Fruit fly (Drosophila melanogaster) whole organism, embryonic: Measurements from ENCODE around the gene Syx13.
A peak's percentile ranks its signal among the peaks of the same experiment; 100 is the strongest.

Experiments
- CG11247 ChIP-seq: fragments of 200-800 bp; sonication (Bioruptor generic); IDR thresholded peaks from 2 replicates; pipeline ENCODE4 v1.3.6; 2022; ENCODE audit warnings: missing biosample characterization, missing genetic modification characterization
- CG11695 ChIP-seq: fragments of 200-800 bp; sonication (Bioruptor generic); IDR thresholded peaks from 3 replicates; pipeline ENCODE4 v1.3.6; 2022; ENCODE audit warnings: missing biosample characterization, missing genetic modification characterization
- CG12744 ChIP-seq: fragments of 200-800 bp; sonication (Bioruptor generic); optimal IDR thresholded peaks from 2 replicates; lab custom pipeline; 2016; ENCODE audit warnings: missing biosample characterization, missing genetic modification characterization
- CG13775 ChIP-seq: fragments of 200-800 bp; sonication (Bioruptor generic); optimal IDR thresholded peaks from 3 replicates; lab custom pipeline; 2017; ENCODE audit warnings: missing biosample characterization, mild to moderate bottlenecking, missing genetic modification characterization
- CG1647 ChIP-seq: fragments of 200-800 bp; sonication (Bioruptor generic); optimal IDR thresholded peaks from 3 replicates; lab custom pipeline; 2016; ENCODE audit warnings: missing biosample characterization, missing genetic modification characterization
- CG16779 ChIP-seq: fragments of 200-800 bp; sonication (Bioruptor generic); IDR thresholded peaks from 2 replicates; pipeline ENCODE4 v1.3.6; 2022; ENCODE audit warnings: missing biosample characterization, missing genetic modification characterization
- CG17359 ChIP-seq: fragments of 200-800 bp; sonication (Bioruptor generic); optimal IDR thresholded peaks from 3 replicates; lab custom pipeline; 2018; ENCODE audit warnings: missing biosample characterization, mild to moderate bottlenecking, missing genetic modification characterization, moderate library complexity
- CG17912 ChIP-seq: fragments of 200-800 bp; sonication (Bioruptor generic); optimal IDR thresholded peaks from 2 replicates; lab custom pipeline; 2018; ENCODE audit warnings: missing biosample characterization, mild to moderate bottlenecking, missing genetic modification characterization
- CG2116 ChIP-seq: fragments of 200-800 bp; sonication (Bioruptor generic); optimal IDR thresholded peaks from 3 replicates; lab custom pipeline; 2018; ENCODE audit warnings: missing biosample characterization, mild to moderate bottlenecking, missing genetic modification characterization
- CG31441 ChIP-seq: fragments of 200-800 bp; sonication (Bioruptor generic); IDR thresholded peaks from 2 replicates; pipeline ENCODE4 v1.3.6; 2022; ENCODE audit warnings: missing biosample characterization, missing genetic modification characterization
- CG32532 ChIP-seq: fragments of 200-800 bp; sonication (Bioruptor generic); IDR thresholded peaks from 2 replicates; pipeline ENCODE4 v1.3.6; 2022; ENCODE audit warnings: missing biosample characterization, missing genetic modification characterization
- CG3847 ChIP-seq: fragments of 200-800 bp; sonication (Bioruptor generic); IDR thresholded peaks from 2 replicates; pipeline ENCODE4 v1.3.6; 2022; ENCODE audit warnings: missing biosample characterization, missing genetic modification characterization
- CG3995 ChIP-seq: fragments of 200-800 bp; sonication (Bioruptor generic); optimal IDR thresholded peaks from 3 replicates; lab custom pipeline; 2016; ENCODE audit warnings: missing biosample characterization, missing genetic modification characterization
- CG4328 ChIP-seq: fragments of 200-800 bp; sonication (Bioruptor generic); optimal IDR thresholded peaks from 3 replicates; lab custom pipeline; 2017; ENCODE audit warnings: missing biosample characterization, missing genetic modification reagents, missing genetic modification characterization
- CG8359 ChIP-seq: fragments of 200-800 bp; sonication (Bioruptor generic); optimal IDR thresholded peaks from 2 replicates; lab custom pipeline; 2017; ENCODE audit warnings: missing biosample characterization, mild to moderate bottlenecking, missing genetic modification characterization, borderline replicate concordance
- CG8388 ChIP-seq: fragments of 200-800 bp; sonication (Bioruptor generic); optimal IDR thresholded peaks from 2 replicates; lab custom pipeline; 2019; ENCODE audit warnings: missing biosample characterization, mild to moderate bottlenecking, missing genetic modification characterization, moderate library complexity
- CG9932 ChIP-seq: fragments of 200-800 bp; sonication (Bioruptor generic); IDR thresholded peaks from 2 replicates; pipeline ENCODE4 v1.3.6; 2022; ENCODE audit warnings: missing biosample characterization, missing genetic modification characterization
- CrebB ChIP-seq: fragments of 200-800 bp; sonication (Bioruptor generic); optimal IDR thresholded peaks from 3 replicates; lab custom pipeline; 2018; ENCODE audit warnings: missing biosample characterization, mild to moderate bottlenecking, missing genetic modification characterization
- Dfd ChIP-seq, 2 experiments: fragments of >200 bp; optimal IDR thresholded peaks; 2 replicates each; lab custom pipeline; 2017; ENCODE audit warnings: missing biosample characterization in 2 of 2, missing genetic modification characterization in 2 of 2
- Eip74EF ChIP-seq, 2 experiments: fragments of 200-800 bp in 1 of 2; fragments of >200 bp in 1 of 2; sonication (Bioruptor generic) in 1 of 2; optimal IDR thresholded peaks; 2 replicates each; lab custom pipeline; 2017 to 2019; ENCODE audit warnings: missing biosample characterization in 2 of 2, missing genetic modification characterization in 2 of 2, mild to moderate bottlenecking in 1 of 2, moderate library complexity in 1 of 2
- Gug ChIP-seq: fragments of 200-800 bp; sonication (Bioruptor generic); IDR thresholded peaks from 4 replicates; pipeline ENCODE4 v1.3.6; 2022; ENCODE audit warnings: missing biosample characterization, missing genetic modification characterization
- Hmr ChIP-seq: fragments of 200-800 bp; sonication (Bioruptor generic); optimal IDR thresholded peaks from 3 replicates; lab custom pipeline; 2017; ENCODE audit warnings: mild to moderate bottlenecking, missing biosample characterization, missing genetic modification reagents, missing genetic modification characterization
- Mes4 ChIP-seq: fragments of 200-800 bp; sonication (Bioruptor generic); optimal IDR thresholded peaks from 2 replicates; lab custom pipeline; 2016; ENCODE audit warnings: missing biosample characterization, missing genetic modification characterization
- Mrtf ChIP-seq: fragments of 200-800 bp; sonication (Bioruptor generic); IDR thresholded peaks from 3 replicates; pipeline ENCODE4 v1.3.6; 2022; ENCODE audit warnings: missing biosample characterization, missing genetic modification characterization
- PHDP ChIP-seq: fragments of 200-800 bp; sonication (Bioruptor generic); optimal IDR thresholded peaks from 3 replicates; lab custom pipeline; 2018; ENCODE audit warnings: missing biosample characterization, mild to moderate bottlenecking, missing genetic modification characterization, moderate library complexity
- Poxn ChIP-seq: fragments of 200-800 bp; sonication (Bioruptor generic); IDR thresholded peaks from 2 replicates; pipeline ENCODE4 v1.3.6; 2022; ENCODE audit warnings: missing biosample characterization, missing genetic modification characterization
- chif ChIP-seq, 2 experiments: fragments of 200-800 bp; sonication (Bioruptor generic); optimal IDR thresholded peaks; 3 replicates each; lab custom pipeline; 2016; ENCODE audit warnings: missing biosample characterization in 2 of 2, missing genetic modification characterization in 2 of 2
- ci ChIP-seq: fragments of 200-800 bp; sonication (Bioruptor generic); IDR thresholded peaks from 3 replicates; pipeline ENCODE4 v1.3.6; 2022; ENCODE audit warnings: missing biosample characterization, missing genetic modification characterization
- cwo ChIP-seq: fragments of 200-800 bp; sonication (Bioruptor generic); optimal IDR thresholded peaks from 3 replicates; lab custom pipeline; 2017; ENCODE audit warnings: missing biosample characterization, missing genetic modification characterization, mild to moderate bottlenecking, moderate library complexity, missing genetic modification reagents
- disco-r ChIP-seq: fragments of 200-800 bp; sonication (Bioruptor generic); optimal IDR thresholded peaks from 2 replicates; lab custom pipeline; 2016; ENCODE audit warnings: missing biosample characterization, missing genetic modification characterization
- dm ChIP-seq: fragments of 200-800 bp; sonication (Bioruptor generic); optimal IDR thresholded peaks from 3 replicates; lab custom pipeline; 2016; ENCODE audit warnings: missing biosample characterization, missing genetic modification characterization
- ems ChIP-seq: fragments of 200-800 bp; sonication (Bioruptor generic); optimal IDR thresholded peaks from 3 replicates; lab custom pipeline; 2016; ENCODE audit warnings: missing biosample characterization, missing genetic modification characterization
- eyg ChIP-seq: fragments of 200-800 bp; sonication (Bioruptor generic); optimal IDR thresholded peaks from 3 replicates; lab custom pipeline; 2016; ENCODE audit warnings: missing biosample characterization, missing genetic modification characterization
- fu2 ChIP-seq: fragments of 200-800 bp; sonication (Bioruptor generic); optimal IDR thresholded peaks from 2 replicates; lab custom pipeline; 2016; ENCODE audit warnings: missing biosample characterization, missing genetic modification characterization
- h ChIP-seq: fragments of >200 bp; optimal IDR thresholded peaks from 2 replicates; lab custom pipeline; 2017
- jing ChIP-seq: fragments of 200-800 bp; sonication (Bioruptor generic); optimal IDR thresholded peaks from 2 replicates; lab custom pipeline; 2018; ENCODE audit warnings: missing biosample characterization, mild to moderate bottlenecking, missing genetic modification characterization
- lab ChIP-seq: fragments of 200-800 bp; sonication (Bioruptor generic); optimal IDR thresholded peaks from 3 replicates; lab custom pipeline; 2017; ENCODE audit warnings: missing biosample characterization, missing genetic modification characterization, mild to moderate bottlenecking, moderate library complexity, missing genetic modification reagents
- nau ChIP-seq: fragments of 200-800 bp; sonication (Bioruptor generic); optimal IDR thresholded peaks from 3 replicates; lab custom pipeline; 2017; ENCODE audit warnings: missing biosample characterization, mild to moderate bottlenecking, missing genetic modification characterization, missing genetic modification reagents
- oc ChIP-seq: fragments of 200-800 bp; sonication (Bioruptor generic); optimal IDR thresholded peaks from 2 replicates; lab custom pipeline; 2018; ENCODE audit warnings: missing biosample characterization, mild to moderate bottlenecking, missing genetic modification characterization, moderate library complexity
- otp ChIP-seq: fragments of 200-800 bp; sonication (Bioruptor generic); IDR thresholded peaks from 3 replicates; pipeline ENCODE4, ENCODE4 v1.3.6; 2022; ENCODE audit warnings: missing biosample characterization, missing genetic modification characterization
- p53 ChIP-seq: fragments of 200-800 bp; sonication (Bioruptor generic); optimal IDR thresholded peaks from 2 replicates; lab custom pipeline; 2016; ENCODE audit warnings: missing biosample characterization, missing genetic modification characterization
- ranshi ChIP-seq: fragments of 200-800 bp; sonication (Bioruptor generic); IDR thresholded peaks from 2 replicates; pipeline ENCODE4 v1.3.6; 2022; ENCODE audit warnings: missing biosample characterization, missing genetic modification characterization
- run ChIP-seq: fragments of 200-800 bp; sonication (Bioruptor generic); optimal IDR thresholded peaks from 3 replicates; lab custom pipeline; 2018; ENCODE audit warnings: missing biosample characterization, mild to moderate bottlenecking, missing genetic modification characterization
- sim ChIP-seq: fragments of 200-800 bp; sonication (Bioruptor generic); IDR thresholded peaks from 2 replicates; pipeline ENCODE4 v1.3.6; 2022; ENCODE audit warnings: missing biosample characterization, missing genetic modification characterization
- sob ChIP-seq: fragments of 200-800 bp; sonication (Bioruptor generic); IDR thresholded peaks from 2 replicates; pipeline ENCODE4 v1.3.6; 2022; ENCODE audit warnings: missing biosample characterization, missing genetic modification characterization
- sr ChIP-seq: fragments of 200-800 bp; sonication (Bioruptor generic); IDR thresholded peaks from 3 replicates; pipeline ENCODE4 v1.3.6; 2022; ENCODE audit warnings: missing biosample characterization, missing genetic modification characterization
- sug ChIP-seq: fragments of 200-800 bp; optimal IDR thresholded peaks from 2 replicates; lab custom pipeline; 2019; ENCODE audit warnings: missing biosample characterization, mild to moderate bottlenecking, missing genetic modification characterization, moderate library complexity
- vvl ChIP-seq: fragments of 200-800 bp; sonication (Bioruptor generic); IDR thresholded peaks from 2 replicates; pipeline ENCODE4 v1.3.6; 2022; ENCODE audit warnings: missing biosample characterization, missing genetic modification characterization
- z ChIP-seq: fragments of 200-800 bp; sonication (Bioruptor generic); IDR thresholded peaks from 3 replicates; pipeline ENCODE4 v1.3.6; 2022; ENCODE audit warnings: missing biosample characterization, missing genetic modification characterization
- zfh1 ChIP-seq: fragments of 200-800 bp; sonication (Bioruptor generic); IDR thresholded peaks from 3 replicates; pipeline ENCODE4 v1.3.6; 2022; ENCODE audit warnings: missing biosample characterization, missing genetic modification characterization

The Syx13 gene

DNA sequence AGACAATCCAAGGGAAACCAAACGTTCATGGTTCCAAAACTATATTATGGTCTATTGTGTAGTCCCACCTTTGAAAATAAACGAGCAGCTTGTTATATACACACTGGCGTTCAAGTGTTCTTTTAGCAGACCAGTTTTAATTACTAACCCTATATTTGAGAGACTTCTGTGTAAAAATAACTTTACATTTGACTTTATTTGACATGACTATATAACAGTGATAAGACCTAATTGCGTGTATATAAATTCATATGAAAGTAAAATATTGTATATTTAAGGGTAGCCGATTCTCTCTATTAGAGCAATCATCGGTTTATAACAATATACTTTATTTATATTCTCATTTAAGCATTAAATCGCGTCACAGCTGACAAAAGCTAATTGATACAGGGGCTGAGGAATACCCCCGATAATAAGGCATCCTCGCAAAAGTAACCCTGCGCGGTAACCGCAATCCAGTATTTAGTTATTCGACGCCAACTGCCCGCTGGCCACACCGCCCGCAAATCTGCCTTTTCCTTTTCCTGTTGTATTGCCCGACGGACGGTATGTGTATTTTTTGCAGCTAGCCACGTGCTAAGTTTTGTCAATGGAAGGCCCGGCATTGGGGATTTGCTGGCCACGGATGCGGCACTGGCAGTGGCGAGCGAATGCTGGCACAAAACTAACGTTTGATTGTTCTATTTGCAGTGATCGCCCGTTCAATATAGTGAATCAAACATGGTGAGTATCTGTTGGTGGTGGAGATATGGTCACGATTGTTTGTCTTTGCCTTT is 2.8 kb upstream of the Syx13 start, which contains the start of gene RpS4 (continued):
- TF ChIP-seq Eip74EF (GFP tag; optimal IDR thresholded peaks at IDR 0.05; lab: Kevin White, UChicago) = peak in 1 of 2 experiments; percentile 74
- TF ChIP-seq CG8359 (GFP tag; lab: Kevin White, UChicago) = peak; percentile 85
- TF ChIP-seq sim (GFP tag; lab: Robert Waterston, UW) = peak; percentile 83
- peak; percentile 93 for TF ChIP-seq CG4328 (GFP tag; lab: Kevin White, UChicago)
- TF ChIP-seq CG12744 (GFP tag; lab: Kevin White, UChicago) = peak; percentile 79
- peak; percentile 89 for TF ChIP-seq run (tag; lab: Kevin White, UChicago)
- TF ChIP-seq CG8388 (GFP tag; lab: Kevin White, UChicago) = peak; percentile 71
- TF ChIP-seq Dfd (GFP tag; optimal IDR thresholded peaks at IDR 0.05; lab: Kevin White, UChicago) = no peak
- no peak; the same call in 1 of the 2 replicates for TF ChIP-seq Poxn (GFP tag; lab: Robert Waterston, UW)
- peak; percentile 85 for TF ChIP-seq CG3847 (GFP tag; lab: Robert Waterston, UW)
- TF ChIP-seq disco-r (GFP tag; lab: Kevin White, UChicago) = peak; percentile 84
- peak; percentile 50; the same call in 1 of the 3 replicates for TF ChIP-seq z (GFP tag; lab: Robert Waterston, UW)
- peak; percentile 88 for TF ChIP-seq oc (tag; lab: Kevin White, UChicago)
- peak; percentile 46 for TF ChIP-seq jing
- TF ChIP-seq CG17359 (tag; lab: Kevin White, UChicago) = peak; percentile 84
- peak; percentile 98 for TF ChIP-seq CG2116 (GFP tag; lab: Kevin White, UChicago)
- peak; percentile 87 for TF ChIP-seq CG11247 (GFP tag; lab: Robert Waterston, UW)
- peak; percentile 66 for TF ChIP-seq p53 (GFP tag; lab: Kevin White, UChicago)
- peak; percentile 98 for TF ChIP-seq lab (GFP tag; lab: Kevin White, UChicago)
- TF ChIP-seq fu2 (GFP tag; lab: Kevin White, UChicago) = peak; percentile 73
- peak; percentile 92 for TF ChIP-seq zfh1
- peak; percentile 74 for TF ChIP-seq CG11695 (GFP tag; lab: Robert Waterston, UW)
- TF ChIP-seq CG1647 = peak; percentile 74
- peak; percentile 95 for TF ChIP-seq nau (GFP tag; lab: Kevin White, UChicago)
- peak; percentile 82 for TF ChIP-seq CG31441 (GFP tag; lab: Robert Waterston, UW)
- TF ChIP-seq Hmr (GFP tag; lab: Kevin White, UChicago) = peak; percentile 96
- TF ChIP-seq CG13775 (GFP tag; lab: Kevin White, UChicago) = peak; percentile 91
- TF ChIP-seq Mrtf (GFP tag; lab: Robert Waterston, UW) = peak; percentile 73
- peak; percentile 98 for TF ChIP-seq CG17912 (GFP tag; lab: Kevin White, UChicago)
- peak; percentile 92 for TF ChIP-seq CG32532 (GFP tag; lab: Robert Waterston, UW)
- TF ChIP-seq vvl (GFP tag; lab: Robert Waterston, UW) = peak; percentile 91
- TF ChIP-seq CG16779 (GFP tag; lab: Robert Waterston, UW) = peak; percentile 90
- TF ChIP-seq PHDP (tag; lab: Kevin White, UChicago) = peak; percentile 92
- peak; percentile 92 for TF ChIP-seq CG9932 (GFP tag; lab: Robert Waterston, UW)
- peak; percentile 92 for TF ChIP-seq sob (GFP tag; lab: Robert Waterston, UW)
- peak; percentile 79 for TF ChIP-seq cwo
- peak; percentile 76 to 77 for TF ChIP-seq chif (GFP tag; optimal IDR thresholded peaks at IDR 0.05; lab: Kevin White, UChicago)
- TF ChIP-seq ranshi (GFP tag; lab: Robert Waterston, UW) = peak; percentile 80
- peak; percentile 83 for TF ChIP-seq sug (tag; lab: Kevin White, UChicago)
- TF ChIP-seq eyg (GFP tag; lab: Kevin White, UChicago) = peak; percentile 92
- no peak for TF ChIP-seq h
- peak; percentile 79 for TF ChIP-seq ems (GFP tag; lab: Kevin White, UChicago)
- TF ChIP-seq sr (GFP tag; lab: Robert Waterston, UW) = peak; percentile 92
- TF ChIP-seq CG3995 (GFP tag; lab: Kevin White, UChicago) = peak; percentile 68
- TF ChIP-seq Gug (GFP tag; lab: Robert Waterston, UW) = peak; percentile 89
- peak; percentile 98 for TF ChIP-seq dm (GFP tag; lab: Kevin White, UChicago)
- peak; percentile 92 for TF ChIP-seq otp
- TF ChIP-seq ci (GFP tag; lab: Robert Waterston, UW) = peak; percentile 99
- TF ChIP-seq Mes4 = peak; percentile 95
- peak; percentile 97 for TF ChIP-seq CrebB (tag; lab: Kevin White, UChicago)
